Worm (Caenorhabditis elegans) whole organism, L4/young adult: ENCODE data around the gene best-19.

Source experiments
- dao-5 ChIP-seq: sonication (generic microtip); optimal IDR thresholded peaks from 2 replicates; lab custom pipeline; 2016; ENCODE audit warnings: missing genotype, missing genetic modification characterization, moderate library complexity, missing compliant biosample characterization
- him-1 ChIP-seq: sonication (generic microtip); optimal IDR thresholded peaks from 2 replicates; lab custom pipeline; 2016; ENCODE audit warnings: missing genotype, missing genetic modification reagents, missing genetic modification characterization, missing compliant biosample characterization

DNA sequence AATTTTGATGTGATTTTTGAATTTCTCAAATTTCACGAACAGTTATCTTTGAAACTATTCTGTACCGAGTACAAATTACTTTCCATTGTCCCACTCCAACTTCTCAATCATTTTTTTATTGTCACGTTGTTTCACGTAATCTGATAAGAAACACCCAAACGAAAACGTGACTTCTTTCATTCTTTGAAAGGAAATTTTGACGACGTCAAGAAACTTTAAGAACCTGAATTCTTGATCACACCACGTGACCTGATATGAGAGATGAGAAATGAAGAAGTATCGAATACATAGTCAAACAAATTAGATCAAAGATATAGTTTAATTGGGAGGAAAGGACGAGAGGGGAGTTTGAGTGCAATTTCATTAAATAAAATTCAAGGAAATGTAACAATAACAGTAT is 26.1 kb downstream of the best-19 start:
- no peak for TF ChIP-seq him-1 (tag; lab: Kevin White, UChicago)
- TF ChIP-seq dao-5 (tag; lab: Kevin White, UChicago), result no peak
